Fruit fly (Drosophila melanogaster) whole organism, embryonic: Measurements from ENCODE around the gene spz5.

Experiments used
- Bdp1 ChIP-seq: fragments of 200-800 bp; sonication (Bioruptor generic); optimal IDR thresholded peaks from 3 replicates; lab custom pipeline; 2016; ENCODE audit warnings: missing biosample characterization, missing genetic modification characterization
- CG10209 ChIP-seq: fragments of 200-800 bp; sonication (Bioruptor generic); optimal IDR thresholded peaks from 3 replicates; lab custom pipeline; 2017; ENCODE audit warnings: missing biosample characterization, mild to moderate bottlenecking, missing genetic modification characterization, missing genetic modification reagents
- CG10274 ChIP-seq: fragments of 200-800 bp; sonication (Bioruptor generic); optimal IDR thresholded peaks from 3 replicates; lab custom pipeline; 2017; ENCODE audit warnings: missing biosample characterization, mild to moderate bottlenecking, missing genetic modification characterization
- CG10462 ChIP-seq: fragments of 200-800 bp; sonication (Bioruptor generic); optimal IDR thresholded peaks from 2 replicates; lab custom pipeline; 2016; ENCODE audit warnings: missing biosample characterization, missing genetic modification characterization
- CG11085 ChIP-seq: fragments of 200-800 bp; sonication (Bioruptor generic); IDR thresholded peaks from 2 replicates; pipeline ENCODE4 v1.3.6; 2022; ENCODE audit warnings: missing biosample characterization, missing genetic modification characterization
- CG1233 ChIP-seq: fragments of 200-800 bp; sonication (Bioruptor generic); optimal IDR thresholded peaks from 4 replicates; lab custom pipeline; 2018; ENCODE audit warnings: missing biosample characterization, mild to moderate bottlenecking, missing genetic modification characterization
- CG12769 ChIP-seq: fragments of 200-800 bp; sonication (Bioruptor generic); optimal IDR thresholded peaks from 2 replicates; lab custom pipeline; 2019; ENCODE audit warnings: missing biosample characterization, mild to moderate bottlenecking, missing genetic modification characterization, moderate library complexity
- CG13624 ChIP-seq: fragments of 200-800 bp; sonication (Bioruptor generic); optimal IDR thresholded peaks from 2 replicates; lab custom pipeline; 2016; ENCODE audit warnings: missing biosample characterization, missing genetic modification characterization
- CG14667 ChIP-seq: fragments of 200-800 bp; sonication (Bioruptor generic); IDR thresholded peaks from 2 replicates; pipeline ENCODE4 v1.3.6; 2022; ENCODE audit warnings: missing biosample characterization, missing genetic modification characterization
- CG14710 ChIP-seq: fragments of 200-800 bp; sonication (Bioruptor generic); optimal IDR thresholded peaks from 3 replicates; lab custom pipeline; 2019; ENCODE audit warnings: missing biosample characterization, mild to moderate bottlenecking, missing genetic modification characterization, moderate library complexity
- CG14860 ChIP-seq: fragments of 200-800 bp; sonication (Bioruptor generic); IDR thresholded peaks from 3 replicates; pipeline ENCODE4 v1.3.6; 2022; ENCODE audit warnings: missing biosample characterization, missing genetic modification characterization; ENCODE audit not compliant: partially characterized antibody
- CG15073 ChIP-seq: fragments of 200-800 bp; sonication (Bioruptor generic); optimal IDR thresholded peaks from 2 replicates; lab custom pipeline; 2016; ENCODE audit warnings: missing biosample characterization, missing genetic modification characterization
- CG16813 ChIP-seq: fragments of 200-800 bp; sonication (Bioruptor generic); IDR thresholded peaks from 3 replicates; pipeline ENCODE4 v1.3.6; 2022; ENCODE audit warnings: missing biosample characterization, missing genetic modification characterization; ENCODE audit not compliant: partially characterized antibody
- CG1832 ChIP-seq: fragments of 200-800 bp; sonication (Bioruptor generic); optimal IDR thresholded peaks from 2 replicates; lab custom pipeline; 2017; ENCODE audit warnings: missing biosample characterization, mild to moderate bottlenecking, missing genetic modification characterization, inconsistent platforms
- CG18599 ChIP-seq: fragments of 200-800 bp; sonication (Bioruptor generic); optimal IDR thresholded peaks from 3 replicates; lab custom pipeline; 2017; ENCODE audit warnings: missing biosample characterization, missing genetic modification characterization, mild to moderate bottlenecking, moderate library complexity, missing genetic modification reagents
- CG31441 ChIP-seq: fragments of 200-800 bp; sonication (Bioruptor generic); IDR thresholded peaks from 2 replicates; pipeline ENCODE4 v1.3.6; 2022; ENCODE audit warnings: missing biosample characterization, missing genetic modification characterization
- CG5245 ChIP-seq: fragments of 200-800 bp; sonication (Bioruptor generic); optimal IDR thresholded peaks from 3 replicates; lab custom pipeline; 2016; ENCODE audit warnings: missing biosample characterization, missing genetic modification characterization
- CG8281 ChIP-seq: fragments of 200-800 bp; sonication (Bioruptor generic); optimal IDR thresholded peaks from 2 replicates; lab custom pipeline; 2018; ENCODE audit warnings: missing biosample characterization, mild to moderate bottlenecking, missing genetic modification characterization, moderate library complexity
- Dek ChIP-seq: fragments of 200-800 bp; sonication (Bioruptor generic); optimal IDR thresholded peaks from 3 replicates; lab custom pipeline; 2019; ENCODE audit warnings: missing biosample characterization, mild to moderate bottlenecking, missing genetic modification characterization, moderate library complexity
- Dref ChIP-seq: fragments of 200-800 bp; sonication (Bioruptor generic); IDR thresholded peaks from 2 replicates; pipeline ENCODE4 v1.3.6; 2022; ENCODE audit warnings: missing biosample characterization, missing genetic modification characterization
- E2f1 ChIP-seq: fragments of 200-800 bp; sonication (Bioruptor generic); IDR thresholded peaks from 2 replicates; pipeline ENCODE4 v1.3.6; 2022; ENCODE audit warnings: missing biosample characterization, missing genetic modification characterization
- Eip74EF ChIP-seq, 2 experiments: fragments of 200-800 bp in 1 of 2; fragments of >200 bp in 1 of 2; sonication (Bioruptor generic) in 1 of 2; optimal IDR thresholded peaks; 2 replicates each; lab custom pipeline; 2017 to 2019; ENCODE audit warnings: missing biosample characterization in 2 of 2, missing genetic modification characterization in 2 of 2, mild to moderate bottlenecking in 1 of 2, moderate library complexity in 1 of 2
- Ets65A ChIP-seq: fragments of 200-800 bp; sonication (Bioruptor generic); peaks from one replicate; lab custom pipeline; 2016; ENCODE audit warnings: missing biosample characterization, missing genetic modification characterization
- HHEX ChIP-seq: fragments of 200-800 bp; sonication (Bioruptor generic); optimal IDR thresholded peaks from 3 replicates; lab custom pipeline; 2017; ENCODE audit warnings: missing biosample characterization, mild to moderate bottlenecking, missing genetic modification characterization, missing genetic modification reagents
- HLH54F ChIP-seq: fragments of 200-800 bp; sonication (Bioruptor generic); optimal IDR thresholded peaks from 3 replicates; lab custom pipeline; 2016; ENCODE audit warnings: missing biosample characterization, missing genetic modification characterization
- Hr78 ChIP-seq, 2 experiments: fragments of 200-800 bp in 1 of 2; fragments of >200 bp in 1 of 2; sonication (Bioruptor generic) in 1 of 2; optimal IDR thresholded peaks; 2 replicates each; lab custom pipeline; 2017 to 2019; ENCODE audit warnings: missing biosample characterization in 2 of 2, missing genetic modification characterization in 2 of 2, mild to moderate bottlenecking in 1 of 2, moderate library complexity in 1 of 2
- Kr ChIP-seq: fragments of 200-800 bp; sonication (Bioruptor generic); optimal IDR thresholded peaks from 2 replicates; lab custom pipeline; 2017; ENCODE audit warnings: missing biosample characterization, mild to moderate bottlenecking, missing genetic modification characterization
- Lhr ChIP-seq: fragments of 200-800 bp; sonication (Bioruptor generic); optimal IDR thresholded peaks from 3 replicates; lab custom pipeline; 2017; ENCODE audit warnings: mild to moderate bottlenecking, missing biosample characterization, missing genetic modification reagents, missing genetic modification characterization
- Mad ChIP-seq: fragments of 200-800 bp; sonication (Bioruptor generic); optimal IDR thresholded peaks from 2 replicates; lab custom pipeline; 2016; ENCODE audit warnings: missing biosample characterization, missing genetic modification characterization
- NK7.1 ChIP-seq: fragments of 200-800 bp; sonication (Bioruptor generic); optimal IDR thresholded peaks from 3 replicates; lab custom pipeline; 2016; ENCODE audit warnings: missing biosample characterization, missing genetic modification characterization
- Nf-YA ChIP-seq: fragments of 200-800 bp; sonication (Bioruptor generic); IDR thresholded peaks from 2 replicates; pipeline ENCODE4 v1.3.6; 2022; ENCODE audit warnings: missing biosample characterization, missing genetic modification characterization
- NfI ChIP-seq: fragments of 200-800 bp; sonication (Bioruptor generic); optimal IDR thresholded peaks from 3 replicates; lab custom pipeline; 2018; ENCODE audit warnings: missing biosample characterization, mild to moderate bottlenecking, missing genetic modification characterization, moderate library complexity
- Ptx1 ChIP-seq: fragments of 200-800 bp; sonication (Bioruptor generic); IDR thresholded peaks from 2 replicates; pipeline ENCODE4 v1.3.6; 2022; ENCODE audit warnings: missing biosample characterization, missing genetic modification characterization
- Taf1 ChIP-seq: fragments of 200-800 bp; sonication (Bioruptor generic); IDR thresholded peaks from 2 replicates; pipeline ENCODE4 v1.3.6; 2022; ENCODE audit warnings: missing biosample characterization, missing genetic modification characterization
- Trl ChIP-seq, 3 experiments: fragments of >200 bp in 2 of 3; fragments of 200-800 bp in 1 of 3; sonication (Bioruptor generic) in 1 of 3; optimal IDR thresholded peaks; 2 replicates in 1 of 3; 3 replicates in 2 of 3; lab custom pipeline; 2016 to 2017; ENCODE audit warnings: missing biosample characterization in 1 of 3, missing genetic modification characterization in 1 of 3
- br ChIP-seq: fragments of >200 bp; optimal IDR thresholded peaks from 2 replicates; lab custom pipeline; 2017
- cg ChIP-seq: fragments of 200-800 bp; sonication (Bioruptor generic); optimal IDR thresholded peaks from 3 replicates; lab custom pipeline; 2019; ENCODE audit warnings: missing biosample characterization, mild to moderate bottlenecking, missing genetic modification characterization, moderate library complexity
- crol ChIP-seq: fragments of 200-800 bp; sonication (Bioruptor generic); IDR thresholded peaks from 2 replicates; pipeline ENCODE4 v1.3.6; 2022; ENCODE audit warnings: missing biosample characterization, missing genetic modification characterization
- gcm2 ChIP-seq: fragments of 200-800 bp; sonication (Bioruptor generic); optimal IDR thresholded peaks from 2 replicates; lab custom pipeline; 2016; ENCODE audit warnings: missing biosample characterization, missing genetic modification characterization
- hkb ChIP-seq, 2 experiments: fragments of 200-800 bp in 1 of 2; fragments of >200 bp in 1 of 2; sonication (Bioruptor generic) in 1 of 2; IDR thresholded peaks in 1 of 2; optimal IDR thresholded peaks in 1 of 2; 2 replicates each; pipeline versions ENCODE4 v1.3.6 to Lab custom; 2017 to 2022; ENCODE audit warnings: missing biosample characterization in 1 of 2, missing genetic modification characterization in 1 of 2
- insv ChIP-seq, 2 experiments: fragments of 200-800 bp; sonication (Bioruptor generic); optimal IDR thresholded peaks; 3 replicates each; lab custom pipeline; 2016 to 2018; ENCODE audit warnings: missing biosample characterization in 2 of 2, missing genetic modification characterization in 2 of 2
- jing ChIP-seq: fragments of 200-800 bp; sonication (Bioruptor generic); optimal IDR thresholded peaks from 2 replicates; lab custom pipeline; 2018; ENCODE audit warnings: missing biosample characterization, mild to moderate bottlenecking, missing genetic modification characterization
- ken ChIP-seq: fragments of 200-800 bp; sonication (Bioruptor generic); IDR thresholded peaks from 3 replicates; pipeline ENCODE4 v1.3.6; 2022; ENCODE audit warnings: missing biosample characterization, missing genetic modification characterization
- maf-S ChIP-seq: fragments of 200-800 bp; sonication (Bioruptor generic); optimal IDR thresholded peaks from 2 replicates; lab custom pipeline; 2016; ENCODE audit warnings: missing biosample characterization, missing genetic modification characterization
- mld ChIP-seq: fragments of 200-800 bp; sonication (Bioruptor generic); IDR thresholded peaks from 3 replicates; pipeline ENCODE4 v1.3.6; 2022; ENCODE audit warnings: missing biosample characterization, missing genetic modification characterization; ENCODE audit not compliant: partially characterized antibody
- pb ChIP-seq: fragments of 200-800 bp; sonication (Bioruptor generic); optimal IDR thresholded peaks from 3 replicates; lab custom pipeline; 2016; ENCODE audit warnings: missing biosample characterization, missing genetic modification characterization
- rib ChIP-seq: fragments of 200-800 bp; sonication (Bioruptor generic); IDR thresholded peaks from 2 replicates; pipeline ENCODE4 v1.3.6; 2022; ENCODE audit warnings: missing biosample characterization, missing genetic modification characterization
- seq ChIP-seq: fragments of 200-800 bp; sonication (Bioruptor generic); IDR thresholded peaks from 2 replicates; pipeline ENCODE4 v1.3.6; 2022; ENCODE audit warnings: missing biosample characterization, missing genetic modification characterization
- vvl ChIP-seq: fragments of 200-800 bp; sonication (Bioruptor generic); IDR thresholded peaks from 2 replicates; pipeline ENCODE4 v1.3.6; 2022; ENCODE audit warnings: missing biosample characterization, missing genetic modification characterization
- zen ChIP-seq: fragments of 200-800 bp; sonication (Bioruptor generic); optimal IDR thresholded peaks from 3 replicates; lab custom pipeline; 2018; ENCODE audit warnings: missing biosample characterization, mild to moderate bottlenecking, missing genetic modification characterization, moderate library complexity

Gene spz5

DNA sequence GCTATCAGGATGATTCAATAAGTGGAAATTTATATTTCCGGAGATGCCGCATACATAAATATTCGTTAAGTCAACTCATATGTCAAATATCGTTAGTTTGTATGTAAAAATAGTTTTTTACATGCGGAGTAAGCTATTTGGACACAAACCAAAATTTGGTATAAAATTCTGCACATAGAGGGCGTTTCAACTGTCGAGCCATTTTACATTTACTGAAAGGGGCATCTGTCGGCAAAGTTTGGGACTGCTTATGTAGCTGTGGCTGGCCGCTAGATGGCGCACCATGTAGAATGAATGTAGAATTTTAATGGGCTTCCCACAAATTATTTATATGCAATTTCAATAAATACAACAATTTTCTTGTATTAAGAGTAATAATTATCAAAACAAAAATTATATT, 40.2 kb downstream of the spz5 start (continued):
- TF ChIP-seq CG5245: peak; percentile 78
- TF ChIP-seq Dref (GFP tag; lab: Robert Waterston, UW): no peak; the same call in 1 of the 2 replicates
- peak; percentile 46 for TF ChIP-seq CG13624 (GFP tag; lab: Kevin White, UChicago)
- TF ChIP-seq HHEX (GFP tag; lab: Kevin White, UChicago): no peak
- TF ChIP-seq Ets65A (GFP tag; lab: Kevin White, UChicago): peak; percentile 97
- no peak for TF ChIP-seq CG1233 (GFP tag; lab: Kevin White, UChicago)
- peak; percentile 34; the same call in 1 of the 2 replicates for TF ChIP-seq Taf1 (GFP tag; lab: Robert Waterston, UW)
- peak; percentile 89 for TF ChIP-seq Lhr (GFP tag; lab: Kevin White, UChicago)
- peak; percentile 77 for TF ChIP-seq maf-S (GFP tag; lab: Kevin White, UChicago)
- TF ChIP-seq ken (GFP tag; lab: Robert Waterston, UW): peak; percentile 67
- TF ChIP-seq pb (GFP tag; lab: Kevin White, UChicago): peak; percentile 44
- no peak for TF ChIP-seq jing
- peak; percentile 58 for TF ChIP-seq Dek
- no peak for TF ChIP-seq CG1832
- peak; percentile 70 for TF ChIP-seq NfI (GFP tag; lab: Kevin White, UChicago)
- TF ChIP-seq CG14710 (tag; lab: Kevin White, UChicago): peak; percentile 45
- peak; percentile 33 for TF ChIP-seq CG10209 (GFP tag; lab: Kevin White, UChicago)
- TF ChIP-seq Trl (optimal IDR thresholded peaks at IDR 0.05; lab: Kevin White, UChicago): no peak
- TF ChIP-seq Trl (GFP tag; optimal IDR thresholded peaks at IDR 0.05; lab: Kevin White, UChicago): peak; percentile 79
- peak; percentile 67 for TF ChIP-seq Ptx1
- no peak; the same call in 1 of the 2 replicates for TF ChIP-seq CG14667
- TF ChIP-seq seq (GFP tag; lab: Robert Waterston, UW): no peak
- peak; percentile 68 for TF ChIP-seq CG16813 (GFP tag; lab: Robert Waterston, UW)
- peak; percentile 14 for TF ChIP-seq NK7.1
- TF ChIP-seq CG14860 (GFP tag; lab: Robert Waterston, UW): no peak
- no peak for TF ChIP-seq hkb (optimal IDR thresholded peaks at IDR 0.05; lab: Kevin White, UChicago)
- peak; percentile 23; the same call in 1 of the 2 replicates for TF ChIP-seq hkb (GFP tag; IDR thresholded peaks at IDR 0.05; lab: Robert Waterston, UW)
- peak; percentile 62 for TF ChIP-seq E2f1 (GFP tag; lab: Robert Waterston, UW)
- TF ChIP-seq CG12769 (tag; lab: Kevin White, UChicago): peak; percentile 52
- peak; percentile 57 for TF ChIP-seq zen (tag; lab: Kevin White, UChicago)
- peak; percentile 66 for TF ChIP-seq HLH54F
- TF ChIP-seq Nf-YA (GFP tag; lab: Robert Waterston, UW): no peak
- TF ChIP-seq CG8281 (tag; lab: Kevin White, UChicago): no peak
- no peak for TF ChIP-seq Hr78 (GFP tag; optimal IDR thresholded peaks at IDR 0.05; lab: Kevin White, UChicago)
- no peak for TF ChIP-seq CG18599 (GFP tag; lab: Kevin White, UChicago)
- peak in 1 of 2 experiments; percentile 15 for TF ChIP-seq Eip74EF (GFP tag; optimal IDR thresholded peaks at IDR 0.05; lab: Kevin White, UChicago)
- peak in 1 of 2 experiments; percentile 76 for TF ChIP-seq insv (GFP tag; optimal IDR thresholded peaks at IDR 0.05; lab: Kevin White, UChicago)
- TF ChIP-seq CG11085 (GFP tag; lab: Robert Waterston, UW): peak; percentile 67
- no peak for TF ChIP-seq rib (GFP tag; lab: Robert Waterston, UW)
- TF ChIP-seq CG31441 (GFP tag; lab: Robert Waterston, UW): peak; percentile 29; the same call in 1 of the 2 replicates
- TF ChIP-seq br (lab: Kevin White, UChicago): no peak
- peak; percentile 74 for TF ChIP-seq Mad (GFP tag; lab: Kevin White, UChicago)
- TF ChIP-seq CG15073 (GFP tag; lab: Kevin White, UChicago): no peak
- no peak for TF ChIP-seq mld (GFP tag; lab: Robert Waterston, UW)
- TF ChIP-seq CG10274 (GFP tag; lab: Kevin White, UChicago): no peak
- no peak for TF ChIP-seq crol (GFP tag; lab: Robert Waterston, UW)
- peak; percentile 23 for TF ChIP-seq CG10462
- TF ChIP-seq cg (GFP tag; lab: Kevin White, UChicago): no peak
- no peak for TF ChIP-seq Kr (GFP tag; lab: Kevin White, UChicago)
- TF ChIP-seq Bdp1 (GFP tag; lab: Kevin White, UChicago): peak; percentile 57
- peak; percentile 77 for TF ChIP-seq vvl
- TF ChIP-seq gcm2: peak; percentile 17
